Worm (Caenorhabditis elegans): Measurements from ENCODE around the gene cdh-1.

- TF ChIP-seq lin-32 (GFP tag; optimal IDR thresholded peaks at IDR 0.05) (no peak), ceh-83 (GFP tag; optimal IDR thresholded peaks at IDR 0.05) (no peak), unc-120 (tag; optimal IDR thresholded peaks at IDR 0.05; ENCODE audit: poor library complexity, severe bottlenecking) (no peak), snpc-4 (tag; optimal IDR thresholded peaks at IDR 0.05) (no peak), nhr-2 (tag; optimal IDR thresholded peaks at IDR 0.05) (no peak), nhr-12 (tag; optimal IDR thresholded peaks at IDR 0.05) (no peak), flh-1 (GFP tag; optimal IDR thresholded peaks at IDR 0.05) (no peak), ceh-39 (tag; optimal IDR thresholded peaks at IDR 0.05) (no peak), nhr-237 (tag; optimal IDR thresholded peaks at IDR 0.05) (no peak), ztf-11 (tag; optimal IDR thresholded peaks at IDR 0.05) (no peak), lin-13 (tag; optimal IDR thresholded peaks at IDR 0.05) (no peak), nhr-28 (tag; optimal IDR thresholded peaks at IDR 0.05) (no peak)
Measured at ce11 chrIII:2873116-2873644, 37.5 kb upstream of the cdh-1 start.

Data from whole organism, mixed stage, embryonic.